Worm (Caenorhabditis elegans) whole organism, L2 larva: ENCODE data around the gene txt-2.

Experiments
- F13H6.1 ChIP-seq: sonication (generic microtip); optimal IDR thresholded peaks from 2 replicates; lab custom pipeline; 2016; ENCODE audit warnings: missing genetic modification characterization, missing compliant biosample characterization
- R02D3.7 ChIP-seq: fragments of 150-350 bp; optimal IDR thresholded peaks from 2 replicates; lab custom pipeline; 2014; ENCODE audit warnings: missing biosample characterization, missing genetic modification characterization
- Y55F3AM.14 ChIP-seq: fragments of 200-800 bp; sonication (Bioruptor generic); optimal IDR thresholded peaks from 2 replicates; lab custom pipeline; 2018; ENCODE audit warnings: mild to moderate bottlenecking, missing genetic modification characterization, missing compliant biosample characterization
- ZK546.5 ChIP-seq: sonication (generic microtip); optimal IDR thresholded peaks from 2 replicates; lab custom pipeline; 2017; ENCODE audit warnings: missing biosample characterization, missing genetic modification characterization
- alr-1 ChIP-seq: fragments of 150-350 bp; optimal IDR thresholded peaks from 2 replicates; lab custom pipeline; 2014; ENCODE audit warnings: missing biosample characterization, missing genetic modification characterization
- blmp-1 ChIP-seq: sonication (generic microtip); optimal IDR thresholded peaks from 2 replicates; lab custom pipeline; 2017; ENCODE audit warnings: missing genetic modification characterization, mild to moderate bottlenecking, missing compliant biosample characterization, antibody characterized with exemption, moderate library complexity; ENCODE audit not compliant: insufficient read depth
- crh-2 ChIP-seq: sonication (generic microtip); optimal IDR thresholded peaks from 2 replicates; lab custom pipeline; 2017; ENCODE audit warnings: missing biosample characterization, missing genetic modification characterization
- egl-27 ChIP-seq: sonication (generic microtip); optimal IDR thresholded peaks from 3 replicates; lab custom pipeline; 2017; ENCODE audit warnings: missing biosample characterization, missing genetic modification reagents, missing genetic modification characterization
- elt-3 ChIP-seq: sonication (generic microtip); optimal IDR thresholded peaks from 2 replicates; lab custom pipeline; 2017; ENCODE audit warnings: missing biosample characterization, missing genetic modification characterization
- gmeb-1 ChIP-seq: fragments of 150-350 bp; optimal IDR thresholded peaks from 2 replicates; lab custom pipeline; 2014; ENCODE audit warnings: missing biosample characterization, missing genetic modification characterization
- lin-11 ChIP-seq: fragments of 150-350 bp; sonication (generic microtip); optimal IDR thresholded peaks from 2 replicates; lab custom pipeline; 2014; ENCODE audit warnings: missing biosample characterization, missing genetic modification characterization, inconsistent platforms, mixed read lengths
- lin-13 ChIP-seq: fragments of 150-350 bp; optimal IDR thresholded peaks from 2 replicates; lab custom pipeline; 2014; ENCODE audit warnings: missing biosample characterization, missing genetic modification reagents, missing genetic modification characterization
- lin-39 ChIP-seq: fragments of 150-350 bp; optimal IDR thresholded peaks from 2 replicates; lab custom pipeline; 2014; ENCODE audit warnings: missing biosample characterization, missing genetic modification reagents, missing genetic modification characterization
- mab-5 ChIP-seq: fragments of 150-350 bp; optimal IDR thresholded peaks from 2 replicates; lab custom pipeline; 2014; ENCODE audit warnings: missing biosample characterization, missing genetic modification characterization
- mbf-1 ChIP-seq: sonication (generic microtip); optimal IDR thresholded peaks from 2 replicates; lab custom pipeline; 2017; ENCODE audit warnings: missing biosample characterization, missing genetic modification characterization
- mdl-1 ChIP-seq, 2 experiments: fragments of 150-350 bp in 1 of 2; sonication (generic microtip) in 1 of 2; optimal IDR thresholded peaks; 2 replicates each; lab custom pipeline; 2017; ENCODE audit warnings: missing biosample characterization in 2 of 2, missing genetic modification characterization in 2 of 2
- nhr-10 ChIP-seq: sonication (generic microtip); optimal IDR thresholded peaks from 2 replicates; lab custom pipeline; 2017; ENCODE audit warnings: missing biosample characterization, missing genetic modification characterization
- nhr-11 ChIP-seq: fragments of 150-350 bp; optimal IDR thresholded peaks from 2 replicates; lab custom pipeline; 2014; ENCODE audit warnings: missing biosample characterization, missing genetic modification characterization
- nhr-21 ChIP-seq: fragments of 150-350 bp; optimal IDR thresholded peaks from 2 replicates; lab custom pipeline; 2014; ENCODE audit warnings: missing biosample characterization, missing genetic modification characterization
- nhr-237 ChIP-seq: fragments of 150-350 bp; optimal IDR thresholded peaks from 2 replicates; lab custom pipeline; 2014; ENCODE audit warnings: missing biosample characterization, missing genetic modification characterization
- nhr-25 ChIP-seq: fragments of 150-350 bp; sonication (generic microtip); optimal IDR thresholded peaks from 3 replicates; lab custom pipeline; 2014; ENCODE audit warnings: missing biosample characterization, missing genetic modification characterization
- sem-4 ChIP-seq: fragments of 150-350 bp; optimal IDR thresholded peaks from 2 replicates; lab custom pipeline; 2014; ENCODE audit warnings: missing biosample characterization, missing genetic modification reagents, missing genetic modification characterization
- skn-1 ChIP-seq: sonication (generic microtip); optimal IDR thresholded peaks from 2 replicates; lab custom pipeline; 2017; ENCODE audit warnings: missing biosample characterization, missing genetic modification characterization
- sma-3 ChIP-seq: sonication (generic microtip); optimal IDR thresholded peaks from 2 replicates; lab custom pipeline; 2016; ENCODE audit warnings: missing genetic modification reagents, missing genetic modification characterization, missing compliant biosample characterization
- snpc-4 ChIP-seq: fragments of 150-350 bp; optimal IDR thresholded peaks from 2 replicates; lab custom pipeline; 2014; ENCODE audit warnings: missing biosample characterization, missing genetic modification characterization
- unc-39 ChIP-seq: fragments of 150-350 bp; optimal IDR thresholded peaks from 2 replicates; lab custom pipeline; 2014; ENCODE audit warnings: missing biosample characterization, missing genetic modification characterization
- unc-55 ChIP-seq: fragments of 150-350 bp; sonication (generic microtip); optimal IDR thresholded peaks from 3 replicates; lab custom pipeline; 2014; ENCODE audit warnings: missing biosample characterization, missing genetic modification reagents, missing genetic modification characterization

txt-2 gene

ce11 chrV:268007-268406 is 27.7 kb upstream of the txt-2 start, which contains the start of gene lgc-26:
lgc-26 (plus strand) TSS chrV:268307.
- no peak for TF ChIP-seq skn-1 (tag; lab: Kevin White, UChicago)
- TF ChIP-seq blmp-1 (tag; lab: Kevin White, UChicago) = no peak
- no peak for TF ChIP-seq F13H6.1 (tag; lab: Kevin White, UChicago)
- TF ChIP-seq nhr-11 = no peak
- TF ChIP-seq Y55F3AM.14 (GFP tag; lab: Kevin White, UChicago) = no peak
- no peak for TF ChIP-seq sem-4
- no peak for TF ChIP-seq sma-3 (GFP tag; lab: Kevin White, UChicago)
- TF ChIP-seq alr-1 (tag; lab: Kevin White, UChicago) = no peak

ce11 chrV:265062-265963 is 25.0 kb upstream of the txt-2 start:
- TF ChIP-seq R02D3.7 (tag; lab: Kevin White, UChicago) = peak; percentile 51
- TF ChIP-seq mdl-1 (tag; optimal IDR thresholded peaks at IDR 0.05; lab: Kevin White, UChicago) = peak in 1 of 2 experiments; percentile 52
- TF ChIP-seq, all 48 proteins: peak for 2; not testable (repeated sequence) for 46

- no peak for TF ChIP-seq egl-27 (tag; lab: Kevin White, UChicago)
- peak; percentile 36 for TF ChIP-seq gmeb-1 (tag; lab: Kevin White, UChicago)
These were observed 20.0 kb upstream of the txt-2 start for ce11 chrV:260334-260733.

- TF ChIP-seq nhr-25 (no peak), mbf-1 (tag; lab: Kevin White, UChicago) (no peak)
These were observed 18.4 kb upstream of the txt-2 start, which contains the start of gene nhr-204 for ce11 chrV:258730-259129. nhr-204 (minus strand) TSS chrV:258830.

- TF ChIP-seq lin-39 = no peak
- no peak for TF ChIP-seq nhr-237
- TF ChIP-seq lin-11 (tag; lab: Kevin White, UChicago) = no peak
- TF ChIP-seq nhr-21 (tag; lab: Kevin White, UChicago) = no peak
- TF ChIP-seq ZK546.5 (tag; lab: Kevin White, UChicago) = no peak
- no peak for TF ChIP-seq unc-55 (GFP tag; lab: Kevin White, UChicago)
- no peak for TF ChIP-seq alr-1 (tag; lab: Kevin White, UChicago)
- TF ChIP-seq lin-13 = no peak
- TF ChIP-seq nhr-10 (tag; lab: Kevin White, UChicago) = no peak
- no peak for TF ChIP-seq snpc-4 (tag; lab: Kevin White, UChicago)
- no peak for TF ChIP-seq Y55F3AM.14 (GFP tag; lab: Kevin White, UChicago)
- TF ChIP-seq crh-2 (tag; lab: Kevin White, UChicago) = no peak
- no peak for TF ChIP-seq mab-5 (tag; lab: Kevin White, UChicago)
- TF ChIP-seq, all 48 proteins: peak for 0
These were observed 14.3 kb upstream of the txt-2 start, which contains the start of gene str-121 for ce11 chrV:254591-254990. str-121 (minus strand) TSS chrV:254691.

ce11 chrV:251652-252051 is 11.4 kb upstream of the txt-2 start, which contains the start of gene oac-39:
oac-39 (minus strand) TSS chrV:251752.
- TF ChIP-seq elt-3 (tag; lab: Kevin White, UChicago) = no peak
- no peak for TF ChIP-seq alr-1 (tag; lab: Kevin White, UChicago)
- TF ChIP-seq mdl-1 (tag; optimal IDR thresholded peaks at IDR 0.05; lab: Kevin White, UChicago) = no peak
- TF ChIP-seq F13H6.1 (tag; lab: Kevin White, UChicago) = no peak
- no peak for TF ChIP-seq R02D3.7 (tag; lab: Kevin White, UChicago)
- TF ChIP-seq Y55F3AM.14 (GFP tag; lab: Kevin White, UChicago) = no peak
- TF ChIP-seq sma-3 (GFP tag; lab: Kevin White, UChicago) = no peak

ce11 chrV:248636-249035 is 8.3 kb upstream of the txt-2 start:
- TF ChIP-seq unc-39 (no peak), nhr-25 (no peak), blmp-1 (tag; lab: Kevin White, UChicago) (no peak)
